Fruit fly (Drosophila melanogaster) whole organism, prepupa: ENCODE measurements around the gene CG32037.

Source experiments
- Blimp-1 ChIP-seq: fragments of 200-800 bp; sonication (Bioruptor generic); optimal IDR thresholded peaks from 3 replicates; lab custom pipeline; 2017; ENCODE audit warnings: missing biosample characterization, missing genetic modification characterization, mild to moderate bottlenecking, moderate library complexity, missing genetic modification reagents
- CG10669 ChIP-seq: fragments of 200-800 bp; sonication (Bioruptor generic); optimal IDR thresholded peaks from 3 replicates; lab custom pipeline; 2018; ENCODE audit warnings: missing biosample characterization, mild to moderate bottlenecking, missing genetic modification characterization, moderate library complexity
- CG11294 ChIP-seq: fragments of 200-800 bp; sonication (Bioruptor generic); IDR thresholded peaks from 2 replicates; pipeline ENCODE4 v1.3.6; 2022; ENCODE audit warnings: missing biosample characterization, missing genetic modification characterization
- CG11762 ChIP-seq: fragments of 200-800 bp; sonication (Bioruptor generic); optimal IDR thresholded peaks from 3 replicates; lab custom pipeline; 2016; ENCODE audit warnings: missing biosample characterization, missing genetic modification characterization; ENCODE audit not compliant: insufficient read depth
- CG11902 ChIP-seq: fragments of 200-800 bp; sonication (Bioruptor generic); optimal IDR thresholded peaks from 3 replicates; lab custom pipeline; 2016; ENCODE audit warnings: missing biosample characterization, missing genetic modification characterization
- CG15336 ChIP-seq: fragments of 200-800 bp; sonication (Bioruptor generic); IDR thresholded peaks from 2 replicates; pipeline ENCODE4 v1.3.6; 2022; ENCODE audit warnings: missing biosample characterization, missing genetic modification characterization
- CG1621 ChIP-seq: fragments of 200-800 bp; sonication (Bioruptor generic); optimal IDR thresholded peaks from 3 replicates; lab custom pipeline; 2018; ENCODE audit warnings: missing biosample characterization, mild to moderate bottlenecking, missing genetic modification characterization
- CG16779 ChIP-seq: fragments of 200-800 bp; sonication (Bioruptor generic); optimal IDR thresholded peaks from 3 replicates; lab custom pipeline; 2017; ENCODE audit warnings: missing biosample characterization, mild to moderate bottlenecking, missing genetic modification characterization
- CG3032 ChIP-seq: fragments of 200-800 bp; optimal IDR thresholded peaks from 2 replicates; lab custom pipeline; 2019; ENCODE audit warnings: missing biosample characterization, mild to moderate bottlenecking, missing genetic modification characterization, moderate library complexity
- CG31627 ChIP-seq: fragments of 200-800 bp; sonication (Bioruptor generic); optimal IDR thresholded peaks from 3 replicates; lab custom pipeline; 2016; ENCODE audit warnings: missing biosample characterization, missing genetic modification characterization
- CG32006 ChIP-seq: fragments of 200-800 bp; sonication (Bioruptor generic); optimal IDR thresholded peaks from 3 replicates; lab custom pipeline; 2017; ENCODE audit warnings: missing biosample characterization, mild to moderate bottlenecking, missing genetic modification characterization
- CG34406 ChIP-seq: fragments of 200-800 bp; sonication (Bioruptor generic); optimal IDR thresholded peaks from 3 replicates; lab custom pipeline; 2016; ENCODE audit warnings: missing biosample characterization, missing genetic modification characterization
- CG3919 ChIP-seq: fragments of 200-800 bp; sonication (Bioruptor generic); optimal IDR thresholded peaks from 3 replicates; lab custom pipeline; 2016; ENCODE audit warnings: missing biosample characterization, missing genetic modification characterization
- CG6276 ChIP-seq: fragments of 200-800 bp; sonication (Bioruptor generic); optimal IDR thresholded peaks from 2 replicates; lab custom pipeline; 2017; ENCODE audit warnings: missing biosample characterization, mild to moderate bottlenecking, missing genetic modification characterization
- CG6792 ChIP-seq: fragments of 200-800 bp; sonication (Bioruptor generic); optimal IDR thresholded peaks from 3 replicates; lab custom pipeline; 2016; ENCODE audit warnings: missing biosample characterization, missing genetic modification characterization
- CG6808 ChIP-seq: fragments of 200-800 bp; sonication (Bioruptor generic); optimal IDR thresholded peaks from 3 replicates; lab custom pipeline; 2017; ENCODE audit warnings: missing biosample characterization, missing genetic modification characterization, mild to moderate bottlenecking, moderate library complexity, missing genetic modification reagents
- CG6854 ChIP-seq: fragments of 200-800 bp; sonication (Bioruptor generic); optimal IDR thresholded peaks from 2 replicates; lab custom pipeline; 2017; ENCODE audit warnings: missing biosample characterization, mild to moderate bottlenecking, missing genetic modification characterization
- CG8319 ChIP-seq: fragments of 200-800 bp; sonication (Bioruptor generic); optimal IDR thresholded peaks from 3 replicates; lab custom pipeline; 2016; ENCODE audit warnings: missing biosample characterization, missing genetic modification characterization
- CG9139 ChIP-seq: fragments of 200-800 bp; sonication (Bioruptor generic); optimal IDR thresholded peaks from 3 replicates; lab custom pipeline; 2017; ENCODE audit warnings: missing biosample characterization, mild to moderate bottlenecking, missing genetic modification characterization
- Eip75B ChIP-seq: fragments of 200-800 bp; sonication (Bioruptor generic); optimal IDR thresholded peaks from 3 replicates; lab custom pipeline; 2016; ENCODE audit warnings: missing biosample characterization, missing genetic modification characterization
- Eip78C ChIP-seq: fragments of 200-800 bp; sonication (Bioruptor generic); peaks from one replicate; lab custom pipeline; 2016; ENCODE audit warnings: missing biosample characterization, missing genetic modification characterization
- Eip93F ChIP-seq: fragments of 200-800 bp; sonication (Bioruptor generic); optimal IDR thresholded peaks from 2 replicates; lab custom pipeline; 2016; ENCODE audit warnings: missing biosample characterization, mild to moderate bottlenecking, missing genetic modification characterization
- Ets21C ChIP-seq: fragments of 200-800 bp; sonication (Bioruptor generic); optimal IDR thresholded peaks from 3 replicates; lab custom pipeline; 2016; ENCODE audit warnings: missing biosample characterization, missing genetic modification characterization
- Ets96B ChIP-seq: fragments of 200-800 bp; optimal IDR thresholded peaks from 2 replicates; lab custom pipeline; 2019; ENCODE audit warnings: missing biosample characterization, mild to moderate bottlenecking, missing genetic modification characterization, moderate library complexity
- Hr38 ChIP-seq: sonication (Bioruptor generic); optimal IDR thresholded peaks from 2 replicates; lab custom pipeline; 2016; ENCODE audit warnings: missing biosample characterization, missing genetic modification characterization
- Hr39 ChIP-seq: fragments of 200-800 bp; sonication (Bioruptor generic); optimal IDR thresholded peaks from 2 replicates; lab custom pipeline; 2016; ENCODE audit warnings: missing biosample characterization, missing genetic modification characterization
- Hr4 ChIP-seq: fragments of 200-800 bp; sonication (Bioruptor generic); optimal IDR thresholded peaks from 3 replicates; lab custom pipeline; 2016; ENCODE audit warnings: missing biosample characterization, missing genetic modification characterization
- Sox102F ChIP-seq: fragments of 200-800 bp; sonication (Bioruptor generic); optimal IDR thresholded peaks from 2 replicates; lab custom pipeline; 2016; ENCODE audit warnings: missing biosample characterization, mild to moderate bottlenecking, missing genetic modification characterization
- Sox15 ChIP-seq: fragments of 200-800 bp; sonication (Bioruptor generic); optimal IDR thresholded peaks from 3 replicates; lab custom pipeline; 2016; ENCODE audit warnings: missing biosample characterization, missing genetic modification characterization
- acj6 ChIP-seq: fragments of 200-800 bp; sonication (Bioruptor generic); optimal IDR thresholded peaks from 3 replicates; lab custom pipeline; 2016; ENCODE audit warnings: missing biosample characterization, missing genetic modification characterization
- cyc ChIP-seq: fragments of 200-800 bp; sonication (Bioruptor generic); optimal IDR thresholded peaks from 3 replicates; lab custom pipeline; 2016; ENCODE audit warnings: missing biosample characterization, missing genetic modification characterization
- dac ChIP-seq: fragments of 200-800 bp; sonication (Bioruptor generic); optimal IDR thresholded peaks from 2 replicates; lab custom pipeline; 2017; ENCODE audit warnings: missing biosample characterization, mild to moderate bottlenecking, missing genetic modification characterization
- dsx ChIP-seq: fragments of 200-800 bp; optimal IDR thresholded peaks from 3 replicates; lab custom pipeline; 2019; ENCODE audit warnings: missing biosample characterization, mild to moderate bottlenecking, missing genetic modification characterization, moderate library complexity; ENCODE audit not compliant: poor library complexity, severe bottlenecking
- esn ChIP-seq: fragments of 200-800 bp; sonication (Bioruptor generic); optimal IDR thresholded peaks from 2 replicates; lab custom pipeline; 2016; ENCODE audit warnings: missing biosample characterization, mild to moderate bottlenecking, missing genetic modification characterization, moderate library complexity
- fd85E ChIP-seq: fragments of 200-800 bp; sonication (Bioruptor generic); optimal IDR thresholded peaks from 3 replicates; lab custom pipeline; 2016; ENCODE audit warnings: missing biosample characterization, missing genetic modification characterization
- fkh ChIP-seq: fragments of 200-800 bp; sonication (Bioruptor generic); optimal IDR thresholded peaks from 3 replicates; lab custom pipeline; 2017; ENCODE audit warnings: missing biosample characterization, mild to moderate bottlenecking, missing genetic modification characterization, moderate library complexity
- lz ChIP-seq: fragments of 200-800 bp; sonication (Bioruptor generic); optimal IDR thresholded peaks from 3 replicates; lab custom pipeline; 2016; ENCODE audit warnings: missing biosample characterization, missing genetic modification characterization
- net ChIP-seq: fragments of 200-800 bp; sonication (Bioruptor generic); optimal IDR thresholded peaks from 3 replicates; lab custom pipeline; 2016; ENCODE audit warnings: missing biosample characterization, missing genetic modification characterization
- pdm3 ChIP-seq: fragments of 200-800 bp; sonication (Bioruptor generic); optimal IDR thresholded peaks from 3 replicates; lab custom pipeline; 2016; ENCODE audit warnings: missing biosample characterization, missing genetic modification characterization
- spab ChIP-seq: fragments of 200-800 bp; sonication (Bioruptor generic); optimal IDR thresholded peaks from 2 replicates; lab custom pipeline; 2017; ENCODE audit warnings: missing biosample characterization, mild to moderate bottlenecking, missing genetic modification characterization, missing genetic modification reagents
- ss ChIP-seq, 2 experiments: fragments of 200-800 bp; sonication (Bioruptor generic); optimal IDR thresholded peaks; 2 replicates in 1 of 2; 3 replicates in 1 of 2; lab custom pipeline; 2017 to 2018; ENCODE audit warnings: mild to moderate bottlenecking in 2 of 2, missing biosample characterization in 2 of 2, missing genetic modification characterization in 2 of 2, moderate library complexity in 1 of 2
- topi ChIP-seq: fragments of 200-800 bp; sonication (Bioruptor generic); optimal IDR thresholded peaks from 3 replicates; lab custom pipeline; 2016; ENCODE audit warnings: missing biosample characterization, missing genetic modification characterization
- vri ChIP-seq: fragments of 200-800 bp; sonication (Bioruptor generic); optimal IDR thresholded peaks from 3 replicates; lab custom pipeline; 2016; ENCODE audit warnings: missing biosample characterization, mild to moderate bottlenecking, missing genetic modification characterization

The CG32037 gene

dm6 chr3L:9508653-9509036 is 16.6 kb upstream of the CG32037 start (continued):
- TF ChIP-seq CG32006 (GFP tag; lab: Kevin White, UChicago): peak; percentile 58
- TF ChIP-seq Ets21C (GFP tag; lab: Kevin White, UChicago): no peak
- TF ChIP-seq CG11294: no peak
- TF ChIP-seq CG9139 (GFP tag; lab: Kevin White, UChicago): no peak
- TF ChIP-seq topi (GFP tag; lab: Kevin White, UChicago): no peak
- TF ChIP-seq CG11762 (GFP tag; lab: Kevin White, UChicago): no peak
- TF ChIP-seq lz (GFP tag; lab: Kevin White, UChicago): peak; percentile 66
- no peak for TF ChIP-seq fd85E (GFP tag; lab: Kevin White, UChicago)
- no peak for TF ChIP-seq CG8319
- TF ChIP-seq vri: no peak
- no peak for TF ChIP-seq Eip93F
- TF ChIP-seq fkh (GFP tag; lab: Kevin White, UChicago): no peak
- TF ChIP-seq CG34406: peak; percentile 65
- no peak for TF ChIP-seq Blimp-1 (GFP tag; lab: Kevin White, UChicago)
- TF ChIP-seq Ets96B (tag; lab: Kevin White, UChicago): peak; percentile 52

- TF ChIP-seq dac (GFP tag; lab: Kevin White, UChicago) (no peak), CG10669 (GFP tag; lab: Kevin White, UChicago) (no peak), Hr39 (GFP tag; lab: Kevin White, UChicago) (no peak), fd85E (GFP tag; lab: Kevin White, UChicago) (no peak), CG9139 (GFP tag; lab: Kevin White, UChicago) (no peak)
These were observed 14.4 kb upstream of the CG32037 start for dm6 chr3L:9506421-9506820.

dm6 chr3L:9505713-9506062 is 13.7 kb upstream of the CG32037 start:
- TF ChIP-seq CG1621 (peak; percentile 48), vri (peak; percentile 54), Blimp-1 (GFP tag; lab: Kevin White, UChicago) (no peak)

dm6 chr3L:9505007-9505712 is 13.1 kb upstream of the CG32037 start, which contains the start of gene path:
path (minus strand) TSS chr3L:9505328.
- no peak for TF ChIP-seq CG8319
- no peak for TF ChIP-seq spab (GFP tag; lab: Kevin White, UChicago)
- TF ChIP-seq CG6808 (GFP tag; lab: Kevin White, UChicago): peak; percentile 19
- peak; percentile 40 for TF ChIP-seq CG6276 (GFP tag; lab: Kevin White, UChicago)
- TF ChIP-seq cyc (GFP tag; lab: Kevin White, UChicago): no peak
- no peak for TF ChIP-seq CG6792 (GFP tag; lab: Kevin White, UChicago)
- peak; percentile 53 for TF ChIP-seq vri
- TF ChIP-seq CG31627: no peak
- TF ChIP-seq Eip78C (GFP tag; lab: Kevin White, UChicago): peak; percentile 78
- no peak for TF ChIP-seq pdm3 (GFP tag; lab: Kevin White, UChicago)
- peak; percentile 59 for TF ChIP-seq Ets96B (tag; lab: Kevin White, UChicago)
- no peak for TF ChIP-seq CG11294
- peak; percentile 62 for TF ChIP-seq CG3032 (tag; lab: Kevin White, UChicago)
- TF ChIP-seq net (GFP tag; lab: Kevin White, UChicago): no peak
- TF ChIP-seq CG11902: no peak
- no peak for TF ChIP-seq Hr38 (GFP tag; lab: Kevin White, UChicago)
- TF ChIP-seq Eip75B (GFP tag; lab: Kevin White, UChicago): no peak
- peak; percentile 6 for TF ChIP-seq CG10669 (GFP tag; lab: Kevin White, UChicago)
- no peak for TF ChIP-seq CG1621
- TF ChIP-seq Hr4 (GFP tag; lab: Kevin White, UChicago): peak; percentile 12
- peak; percentile 7 for TF ChIP-seq CG34406
- TF ChIP-seq Ets21C (GFP tag; lab: Kevin White, UChicago): no peak
- TF ChIP-seq dsx: peak; percentile 3
- TF ChIP-seq CG15336 (GFP tag; lab: Robert Waterston, UW): no peak
- peak; percentile 30 for TF ChIP-seq CG6854
- TF ChIP-seq CG3919 (GFP tag; lab: Kevin White, UChicago): peak; percentile 32
- peak; percentile 4 to 9 for TF ChIP-seq ss (GFP tag; optimal IDR thresholded peaks at IDR 0.05; lab: Kevin White, UChicago)
- peak; percentile 17 for TF ChIP-seq fkh (GFP tag; lab: Kevin White, UChicago)
- TF ChIP-seq Sox102F: no peak
- no peak for TF ChIP-seq Sox15 (GFP tag; lab: Kevin White, UChicago)
- TF ChIP-seq esn (GFP tag; lab: Kevin White, UChicago): peak; percentile 45
- no peak for TF ChIP-seq Blimp-1 (GFP tag; lab: Kevin White, UChicago)
- TF ChIP-seq CG32006 (GFP tag; lab: Kevin White, UChicago): peak; percentile 52
- TF ChIP-seq CG16779: no peak
- TF ChIP-seq acj6 (GFP tag; lab: Kevin White, UChicago): peak; percentile 9
